Worm (Caenorhabditis elegans) whole organism, early embryonic: ENCODE data around the gene C47E12.12.

Experiments used
- B0310.2 ChIP-seq: sonication (generic microtip); optimal IDR thresholded peaks from 2 replicates; lab custom pipeline; 2016; ENCODE audit warnings: mild to moderate bottlenecking, missing genetic modification characterization, missing compliant biosample characterization
- F13C5.2 ChIP-seq: sonication (generic microtip); optimal IDR thresholded peaks from 2 replicates; lab custom pipeline; 2017; ENCODE audit warnings: mild to moderate bottlenecking, missing genetic modification characterization, inconsistent platforms, missing compliant biosample characterization
- ama-1 ChIP-seq: fragments of 150-350 bp; optimal IDR thresholded peaks from 2 replicates; lab custom pipeline; 2014
- ceh-36 ChIP-seq: sonication (generic microtip); optimal IDR thresholded peaks from 2 replicates; lab custom pipeline; 2016; ENCODE audit warnings: missing genetic modification characterization, inconsistent platforms, missing compliant biosample characterization
- ets-7 ChIP-seq: sonication (generic microtip); optimal IDR thresholded peaks from 2 replicates; lab custom pipeline; 2016; ENCODE audit warnings: missing genotype, missing genetic modification characterization, missing compliant biosample characterization
- flt-1 ChIP-seq: fragments of 200-800 bp; sonication (Bioruptor generic); IDR thresholded peaks from 2 replicates; pipeline ENCODE4 v1.3.6; 2022; ENCODE audit warnings: missing genetic modification characterization, missing compliant biosample characterization
- hmbx-1 ChIP-seq: sonication (generic microtip); optimal IDR thresholded peaks from 2 replicates; lab custom pipeline; 2016; ENCODE audit warnings: mild to moderate bottlenecking, missing genetic modification characterization, missing compliant biosample characterization
- hmg-4 ChIP-seq: fragments of 200-800 bp; sonication (Bioruptor generic); optimal IDR thresholded peaks from 2 replicates; lab custom pipeline; 2018; ENCODE audit warnings: mild to moderate bottlenecking, missing genetic modification characterization, missing compliant biosample characterization
- pes-1 ChIP-seq: fragments of 200-800 bp; sonication (Bioruptor generic); IDR thresholded peaks from 2 replicates; pipeline ENCODE4 v1.3.6; 2022; ENCODE audit warnings: missing genetic modification reagents, missing genetic modification characterization, missing compliant biosample characterization
- scrt-1 ChIP-seq: fragments of 200-800 bp; sonication (Bioruptor generic); IDR thresholded peaks from 2 replicates; pipeline ENCODE4 v1.3.6; 2022; ENCODE audit warnings: missing genetic modification characterization, missing compliant biosample characterization
- sea-1 ChIP-seq: fragments of 200-800 bp; sonication (Bioruptor generic); conservative IDR thresholded peaks from 2 replicates; pipeline ENCODE4 v1.3.6; 2022; ENCODE audit warnings: missing genetic modification characterization, missing compliant biosample characterization
- tbx-11 ChIP-seq: fragments of 200-800 bp; sonication (Bioruptor generic); IDR thresholded peaks from 2 replicates; pipeline ENCODE4 v1.3.6; 2022; ENCODE audit warnings: missing genetic modification characterization, missing compliant biosample characterization
- tbx-37 ChIP-seq: fragments of 200-800 bp; sonication (Bioruptor generic); conservative IDR thresholded peaks from 2 replicates; pipeline ENCODE4 v1.3.6; 2022; ENCODE audit warnings: missing genetic modification reagents, missing genetic modification characterization, missing compliant biosample characterization
- tra-4 ChIP-seq: sonication (generic microtip); optimal IDR thresholded peaks from 2 replicates; lab custom pipeline; 2017; ENCODE audit warnings: missing genetic modification characterization, missing compliant biosample characterization

- TF ChIP-seq tra-4 (tag; lab: Kevin White, UChicago) (no peak), hmg-4 (GFP tag; lab: Kevin White, UChicago) (no peak), ceh-36 (tag; lab: Kevin White, UChicago) (no peak), F13C5.2 (tag; lab: Kevin White, UChicago) (no peak), ama-1 (lab: Kevin White, UChicago) (no peak), B0310.2 (tag; lab: Kevin White, UChicago) (no peak), flt-1 (no peak), scrt-1 (no peak), pes-1 (GFP tag; lab: Robert Waterston, UW) (no peak), ets-7 (no peak), tbx-37 (no peak), hmbx-1 (no peak), tbx-11 (GFP tag; lab: Robert Waterston, UW) (no peak), sea-1 (GFP tag; lab: Robert Waterston, UW) (no peak)
Measured at ce11 chrIV:10001748-10002147, 29.2 kb upstream of the C47E12.12 start, which contains the start of gene C47E12.3.
